Worm (Caenorhabditis elegans): Measurements from ENCODE around the gene glb-3.

Gene glb-3

ce11 chrV:11146958-11147779, 12.8 kb downstream of the glb-3 start, which contains the start of the genes T19C4.24 and nlp-33:
Gene T19C4.24, minus strand, starts transcription at chrV:11147008.
Gene nlp-33, plus strand, starts transcription at chrV:11147346.
- no peak for TF ChIP-seq rnt-1 (tag; optimal IDR thresholded peaks at IDR 0.05)
- TF ChIP-seq sox-2 (GFP tag; IDR thresholded peaks at IDR 0.05) = no peak
- no peak for TF ChIP-seq lin-11 (tag; optimal IDR thresholded peaks at IDR 0.05)
- no peak for TF ChIP-seq ceh-18 (tag; optimal IDR thresholded peaks at IDR 0.05)
- TF ChIP-seq nhr-11 (tag; optimal IDR thresholded peaks at IDR 0.05) = no peak
- TF ChIP-seq tbx-7 (tag; optimal IDR thresholded peaks at IDR 0.05) = no peak
- TF ChIP-seq dve-1 (tag; optimal IDR thresholded peaks at IDR 0.05) = no peak
- TF ChIP-seq ceh-6 (GFP tag; optimal IDR thresholded peaks at IDR 0.05) = no peak
- no peak for TF ChIP-seq unc-3 (GFP tag; conservative IDR thresholded peaks at IDR 0.05)
- no peak for TF ChIP-seq unc-3 (tag; optimal IDR thresholded peaks at IDR 0.05)
- no peak for TF ChIP-seq ceh-24 (tag; optimal IDR thresholded peaks at IDR 0.05)
- no peak for TF ChIP-seq fkh-10 (GFP tag; optimal IDR thresholded peaks at IDR 0.05)
- TF ChIP-seq C08G9.2 (tag; optimal IDR thresholded peaks at IDR 0.05) = no peak
- no peak for TF ChIP-seq fkh-6 (tag; optimal IDR thresholded peaks at IDR 0.05)
- TF ChIP-seq unc-86 (tag; optimal IDR thresholded peaks at IDR 0.05) = no peak
- no peak for TF ChIP-seq syd-9 (tag; optimal IDR thresholded peaks at IDR 0.05)
- no peak for TF ChIP-seq gmeb-2 (tag; optimal IDR thresholded peaks at IDR 0.05)
- no peak for TF ChIP-seq K02D7.2 (tag; optimal IDR thresholded peaks at IDR 0.05)
- no peak for TF ChIP-seq elt-4 (tag; optimal IDR thresholded peaks at IDR 0.05)
- TF ChIP-seq ceh-34 (tag; optimal IDR thresholded peaks at IDR 0.05) = no peak
- no peak for TF ChIP-seq pha-4 (tag; optimal IDR thresholded peaks at IDR 0.05)

- TF ChIP-seq ceh-45 (GFP tag; IDR thresholded peaks at IDR 0.05) (no peak), ceh-2 (tag; optimal IDR thresholded peaks at IDR 0.05) (no peak), ceh-22 (tag; optimal IDR thresholded peaks at IDR 0.05) (no peak), ama-1 (optimal IDR thresholded peaks at IDR 0.05) (no peak)
These were observed 13.4 kb downstream of the glb-3 start for ce11 chrV:11147780-11148144.

- TF ChIP-seq elt-2 (tag; optimal IDR thresholded peaks at IDR 0.05) (no peak), hlh-30 (tag; optimal IDR thresholded peaks at IDR 0.05; ENCODE audit: insufficient read depth) (no peak), unc-3 (GFP tag; conservative IDR thresholded peaks at IDR 0.05) (no peak), unc-3 (tag; optimal IDR thresholded peaks at IDR 0.05) (no peak), pha-4 (tag; optimal IDR thresholded peaks at IDR 0.05) (no peak), pros-1 (tag; optimal IDR thresholded peaks at IDR 0.05) (no peak), unc-42 (tag; optimal IDR thresholded peaks at IDR 0.05) (no peak), pqm-1 (tag; optimal IDR thresholded peaks at IDR 0.05) (no peak), K02D7.2 (tag; optimal IDR thresholded peaks at IDR 0.05) (no peak), ahr-1 (tag; optimal IDR thresholded peaks at IDR 0.05) (no peak)
These were observed 14.6 kb downstream of the glb-3 start for ce11 chrV:11148971-11149370.

- TF ChIP-seq pag-3 (tag; optimal IDR thresholded peaks at IDR 0.05; ENCODE audit: borderline replicate concordance) (no peak), C08G9.2 (tag; optimal IDR thresholded peaks at IDR 0.05) (no peak), elt-2 (tag; optimal IDR thresholded peaks at IDR 0.05) (no peak), elt-4 (tag; optimal IDR thresholded peaks at IDR 0.05) (no peak), eyg-1 (tag; optimal IDR thresholded peaks at IDR 0.05) (no peak), syd-9 (tag; optimal IDR thresholded peaks at IDR 0.05) (no peak), hlh-13 (GFP tag; optimal IDR thresholded peaks at IDR 0.05) (no peak), fkh-10 (GFP tag; optimal IDR thresholded peaks at IDR 0.05) (no peak), C38D4.7 (GFP tag; optimal IDR thresholded peaks at IDR 0.05) (no peak), ceh-18 (tag; optimal IDR thresholded peaks at IDR 0.05) (no peak), hlh-15 (tag; optimal IDR thresholded peaks at IDR 0.05) (no peak)
These were observed 15.0 kb downstream of the glb-3 start, which contains the start of gene T19C4.1 for ce11 chrV:11149405-11149804. Gene T19C4.1, plus strand, starts transcription at chrV:11149705.
